Fruit fly (Drosophila melanogaster) whole organism, pupa: ENCODE measurements around the gene fzr.

Experiments used
- CG13204 ChIP-seq: fragments of 200-800 bp; sonication (Bioruptor generic); optimal IDR thresholded peaks from 2 replicates; lab custom pipeline; 2018; ENCODE audit warnings: missing biosample characterization, mild to moderate bottlenecking, missing genetic modification characterization, moderate library complexity
- CG14655 ChIP-seq: fragments of 200-800 bp; sonication (Bioruptor generic); optimal IDR thresholded peaks from 3 replicates; lab custom pipeline; 2017; ENCODE audit warnings: mild to moderate bottlenecking, missing biosample characterization, missing genetic modification reagents, missing genetic modification characterization
- CG15710 ChIP-seq: fragments of 200-800 bp; sonication (Bioruptor generic); optimal IDR thresholded peaks from 2 replicates; lab custom pipeline; 2018; ENCODE audit warnings: missing biosample characterization, mild to moderate bottlenecking, missing genetic modification characterization, moderate library complexity
- CG17806 ChIP-seq: fragments of 200-800 bp; sonication (Bioruptor generic); optimal IDR thresholded peaks from 2 replicates; lab custom pipeline; 2018; ENCODE audit warnings: missing biosample characterization, mild to moderate bottlenecking, missing genetic modification characterization, moderate library complexity
- CG32121 ChIP-seq: fragments of 200-800 bp; sonication (Bioruptor generic); IDR thresholded peaks from 2 replicates; pipeline ENCODE4 v1.3.6; 2022; ENCODE audit warnings: missing biosample characterization, missing genetic modification characterization
- CG4496 ChIP-seq: fragments of 200-800 bp; sonication (Bioruptor generic); IDR thresholded peaks from 3 replicates; pipeline ENCODE4 v1.3.6; 2022; ENCODE audit warnings: missing biosample characterization, missing genetic modification characterization
- CG8301 ChIP-seq: fragments of 200-800 bp; sonication (Bioruptor generic); optimal IDR thresholded peaks from 2 replicates; lab custom pipeline; 2018; ENCODE audit warnings: missing biosample characterization, mild to moderate bottlenecking, missing genetic modification characterization
- EcR ChIP-seq: fragments of 200-800 bp; sonication (Bioruptor generic); optimal IDR thresholded peaks from 3 replicates; lab custom pipeline; 2019; ENCODE audit warnings: missing biosample characterization, missing genetic modification characterization, mild to moderate bottlenecking, moderate library complexity, missing genetic modification reagents
- Ets98B ChIP-seq: fragments of 200-800 bp; sonication (Bioruptor generic); IDR thresholded peaks from 2 replicates; pipeline ENCODE4 v1.3.6; 2022; ENCODE audit warnings: missing biosample characterization, missing genetic modification characterization
- Pif1A ChIP-seq: fragments of 200-800 bp; sonication (Bioruptor generic); optimal IDR thresholded peaks from 3 replicates; lab custom pipeline; 2016; ENCODE audit warnings: missing biosample characterization, missing genetic modification characterization
- Pif1B ChIP-seq: fragments of 200-800 bp; sonication (Bioruptor generic); optimal IDR thresholded peaks from 3 replicates; lab custom pipeline; 2016; ENCODE audit warnings: missing biosample characterization, missing genetic modification characterization
- Snoo ChIP-seq: fragments of 200-800 bp; sonication (Bioruptor generic); optimal IDR thresholded peaks from 3 replicates; lab custom pipeline; 2017; ENCODE audit warnings: missing biosample characterization, mild to moderate bottlenecking, missing genetic modification characterization, inconsistent platforms
- fd96Ca ChIP-seq: fragments of 200-800 bp; sonication (Bioruptor generic); IDR thresholded peaks from 3 replicates; pipeline ENCODE4 v1.3.6; 2022; ENCODE audit warnings: missing biosample characterization, missing genetic modification characterization
- gl ChIP-seq: fragments of 200-800 bp; sonication (Bioruptor generic); optimal IDR thresholded peaks from 2 replicates; lab custom pipeline; 2018; ENCODE audit warnings: missing biosample characterization, mild to moderate bottlenecking, missing genetic modification characterization

- TF ChIP-seq CG32121 (GFP tag; lab: Robert Waterston, UW): peak; percentile 44; the same call in 1 of the 2 replicates
- TF ChIP-seq gl: no peak
- peak; percentile 24 for TF ChIP-seq CG15710 (tag; lab: Kevin White, UChicago)
- TF ChIP-seq CG8301 (tag; lab: Kevin White, UChicago): no peak
- peak; percentile 53; the same call in 1 of the 2 replicates for TF ChIP-seq Ets98B (GFP tag; lab: Robert Waterston, UW)
- peak; percentile 51 for TF ChIP-seq Pif1A
- peak; percentile 40; the same call in 1 of the 3 replicates for TF ChIP-seq fd96Ca (GFP tag; lab: Robert Waterston, UW)
- TF ChIP-seq CG17806 (tag; lab: Kevin White, UChicago): peak; percentile 5
- TF ChIP-seq CG13204 (GFP tag; lab: Kevin White, UChicago): peak; percentile 31
- peak; percentile 12 for TF ChIP-seq EcR (GFP tag; lab: Kevin White, UChicago)
- TF ChIP-seq CG4496 (GFP tag; lab: Robert Waterston, UW): peak; percentile 40; the same call in 1 of the 3 replicates
- peak; percentile 25 for TF ChIP-seq CG14655 (GFP tag; lab: Kevin White, UChicago)
- TF ChIP-seq Snoo: peak; percentile 10
- peak; percentile 39 for TF ChIP-seq Pif1B (GFP tag; lab: Kevin White, UChicago)
Observed at dm6 chrX:4687778-4688399, 8.6 kb upstream of the fzr start, which contains the start of gene ctp.
